Fruit fly (Drosophila melanogaster) whole organism, embryonic: ENCODE results near the gene Arc42.

ENCODE experiments used
- Adf1 ChIP-seq: fragments of 200-800 bp; sonication (Bioruptor generic); IDR thresholded peaks from 2 replicates; pipeline ENCODE4 v1.3.6; 2022; ENCODE audit warnings: missing biosample characterization, missing genetic modification characterization
- Atf6 ChIP-seq: fragments of 200-800 bp; sonication (Bioruptor generic); IDR thresholded peaks from 2 replicates; pipeline ENCODE4 v1.3.6; 2022; ENCODE audit warnings: missing biosample characterization, missing genetic modification characterization
- C15 ChIP-seq: fragments of 200-800 bp; sonication (Bioruptor generic); IDR thresholded peaks from 3 replicates; pipeline ENCODE4 v1.3.6; 2022; ENCODE audit warnings: missing biosample characterization, missing genetic modification characterization
- CG10462 ChIP-seq: fragments of 200-800 bp; sonication (Bioruptor generic); optimal IDR thresholded peaks from 2 replicates; lab custom pipeline; 2016; ENCODE audit warnings: missing biosample characterization, missing genetic modification characterization
- CG10959 ChIP-seq: fragments of 200-800 bp; sonication (Bioruptor generic); IDR thresholded peaks from 2 replicates; pipeline ENCODE4 v1.3.6; 2022; ENCODE audit warnings: missing biosample characterization, missing genetic modification characterization
- CG11456 ChIP-seq: fragments of 200-800 bp; sonication (Bioruptor generic); IDR thresholded peaks from 3 replicates; pipeline ENCODE4 v1.3.6; 2022; ENCODE audit warnings: missing biosample characterization, missing genetic modification characterization
- CG1603 ChIP-seq: fragments of 200-800 bp; sonication (Bioruptor generic); optimal IDR thresholded peaks from 2 replicates; lab custom pipeline; 2019; ENCODE audit warnings: missing biosample characterization, mild to moderate bottlenecking, missing genetic modification characterization, moderate library complexity
- CG17186 ChIP-seq: fragments of 200-800 bp; sonication (Bioruptor generic); optimal IDR thresholded peaks from 3 replicates; lab custom pipeline; 2017; ENCODE audit warnings: missing biosample characterization, missing genetic modification reagents, missing genetic modification characterization
- CG17328 ChIP-seq: fragments of 200-800 bp; sonication (Bioruptor generic); IDR thresholded peaks from 2 replicates; pipeline ENCODE4 v1.3.6; 2022; ENCODE audit warnings: missing biosample characterization, missing genetic modification characterization
- CG18764 ChIP-seq: fragments of 200-800 bp; sonication (Bioruptor generic); optimal IDR thresholded peaks from 3 replicates; lab custom pipeline; 2016; ENCODE audit warnings: missing biosample characterization, missing genetic modification characterization
- CG33213 ChIP-seq: fragments of 200-800 bp; sonication (Bioruptor generic); optimal IDR thresholded peaks from 3 replicates; lab custom pipeline; 2016; ENCODE audit warnings: missing biosample characterization, missing genetic modification characterization
- CG34422 ChIP-seq: fragments of 200-800 bp; sonication (Bioruptor generic); IDR thresholded peaks from 3 replicates; pipeline ENCODE4 v1.3.6; 2022; ENCODE audit warnings: missing biosample characterization, missing genetic modification characterization
- CG3847 ChIP-seq: fragments of 200-800 bp; sonication (Bioruptor generic); IDR thresholded peaks from 2 replicates; pipeline ENCODE4 v1.3.6; 2022; ENCODE audit warnings: missing biosample characterization, missing genetic modification characterization
- CG6765 ChIP-seq: fragments of 200-800 bp; sonication (Bioruptor generic); optimal IDR thresholded peaks from 3 replicates; lab custom pipeline; 2017; ENCODE audit warnings: missing biosample characterization, mild to moderate bottlenecking, missing genetic modification characterization
- CG8388 ChIP-seq: fragments of 200-800 bp; sonication (Bioruptor generic); optimal IDR thresholded peaks from 2 replicates; lab custom pipeline; 2019; ENCODE audit warnings: missing biosample characterization, mild to moderate bottlenecking, missing genetic modification characterization, moderate library complexity
- CG9437 ChIP-seq: fragments of 200-800 bp; sonication (Bioruptor generic); optimal IDR thresholded peaks from 2 replicates; lab custom pipeline; 2018; ENCODE audit warnings: missing biosample characterization, mild to moderate bottlenecking, missing genetic modification characterization
- CHES-1-like ChIP-seq: fragments of 200-800 bp; sonication (Bioruptor generic); optimal IDR thresholded peaks from 2 replicates; lab custom pipeline; 2016; ENCODE audit warnings: missing biosample characterization, missing genetic modification characterization
- Elba2 ChIP-seq: fragments of 200-800 bp; sonication (Bioruptor generic); optimal IDR thresholded peaks from 3 replicates; lab custom pipeline; 2016; ENCODE audit warnings: missing biosample characterization, missing genetic modification characterization
- Hand ChIP-seq: fragments of 200-800 bp; sonication (Bioruptor generic); optimal IDR thresholded peaks from 2 replicates; lab custom pipeline; 2017; ENCODE audit warnings: mild to moderate bottlenecking, missing biosample characterization, missing genetic modification reagents, missing genetic modification characterization
- Lhr ChIP-seq: fragments of 200-800 bp; sonication (Bioruptor generic); optimal IDR thresholded peaks from 3 replicates; lab custom pipeline; 2017; ENCODE audit warnings: mild to moderate bottlenecking, missing biosample characterization, missing genetic modification reagents, missing genetic modification characterization
- MTF-1 ChIP-seq: fragments of 200-800 bp; sonication (Bioruptor generic); optimal IDR thresholded peaks from 2 replicates; lab custom pipeline; 2018; ENCODE audit warnings: missing biosample characterization, mild to moderate bottlenecking, missing genetic modification characterization, borderline replicate concordance
- Max ChIP-seq: fragments of 200-800 bp; sonication (Bioruptor generic); optimal IDR thresholded peaks from 2 replicates; lab custom pipeline; 2016; ENCODE audit warnings: missing biosample characterization, mild to moderate bottlenecking, missing genetic modification characterization
- Meics ChIP-seq: fragments of 200-800 bp; sonication (Bioruptor generic); optimal IDR thresholded peaks from 2 replicates; lab custom pipeline; 2017; ENCODE audit warnings: missing biosample characterization, mild to moderate bottlenecking, missing genetic modification characterization
- Mes4 ChIP-seq: fragments of 200-800 bp; sonication (Bioruptor generic); optimal IDR thresholded peaks from 2 replicates; lab custom pipeline; 2016; ENCODE audit warnings: missing biosample characterization, missing genetic modification characterization
- Poxn ChIP-seq: fragments of 200-800 bp; sonication (Bioruptor generic); IDR thresholded peaks from 2 replicates; pipeline ENCODE4 v1.3.6; 2022; ENCODE audit warnings: missing biosample characterization, missing genetic modification characterization
- Rx ChIP-seq: fragments of 200-800 bp; sonication (Bioruptor generic); IDR thresholded peaks from 2 replicates; pipeline ENCODE4 v1.3.6; 2022; ENCODE audit warnings: missing biosample characterization, missing genetic modification characterization
- Sox100B ChIP-seq: fragments of 200-800 bp; sonication (Bioruptor generic); optimal IDR thresholded peaks from 3 replicates; lab custom pipeline; 2018; ENCODE audit warnings: missing biosample characterization, mild to moderate bottlenecking, missing genetic modification characterization
- Tbp ChIP-seq: fragments of >200 bp; optimal IDR thresholded peaks from 2 replicates; lab custom pipeline; 2018; ENCODE audit warnings: missing biosample characterization, missing genetic modification characterization
- Usf ChIP-seq: fragments of 200-800 bp; sonication (Bioruptor generic); optimal IDR thresholded peaks from 2 replicates; lab custom pipeline; 2017; ENCODE audit warnings: missing genotype, missing biosample characterization, missing genetic modification characterization
- YL-1 ChIP-seq: fragments of 200-800 bp; sonication (Bioruptor generic); optimal IDR thresholded peaks from 3 replicates; lab custom pipeline; 2017; ENCODE audit warnings: missing biosample characterization, mild to moderate bottlenecking, missing genetic modification characterization
- ara ChIP-seq: fragments of 200-800 bp; sonication (Bioruptor generic); IDR thresholded peaks from 2 replicates; pipeline ENCODE4 v1.3.6; 2022; ENCODE audit warnings: missing biosample characterization, missing genetic modification characterization
- ase ChIP-seq: fragments of 200-800 bp; sonication (Bioruptor generic); IDR thresholded peaks from 3 replicates; pipeline ENCODE4 v1.3.6; 2022; ENCODE audit warnings: missing biosample characterization, missing genetic modification characterization
- az2 ChIP-seq: fragments of 200-800 bp; sonication (Bioruptor generic); optimal IDR thresholded peaks from 3 replicates; lab custom pipeline; 2016; ENCODE audit warnings: missing biosample characterization, missing genetic modification characterization
- dimm ChIP-seq: fragments of 200-800 bp; sonication (Bioruptor generic); IDR thresholded peaks from 2 replicates; pipeline ENCODE4 v1.3.6; 2022; ENCODE audit warnings: missing biosample characterization, missing genetic modification characterization
- dmrt99B ChIP-seq: fragments of 200-800 bp; sonication (Bioruptor generic); optimal IDR thresholded peaks from 2 replicates; lab custom pipeline; 2018; ENCODE audit warnings: missing biosample characterization, mild to moderate bottlenecking, missing genetic modification characterization, moderate library complexity
- esg ChIP-seq: fragments of 200-800 bp; sonication (Bioruptor generic); conservative IDR thresholded peaks from 2 replicates; pipeline ENCODE4 v1.3.6; 2022; ENCODE audit warnings: missing biosample characterization, missing genetic modification characterization
- eve ChIP-seq, 2 experiments: fragments of >200 bp; optimal IDR thresholded peaks; 2 replicates each; lab custom pipeline; 2017; ENCODE audit warnings: missing biosample characterization in 2 of 2, missing genetic modification characterization in 2 of 2
- ewg ChIP-seq: fragments of 200-800 bp; sonication (Bioruptor generic); optimal IDR thresholded peaks from 3 replicates; lab custom pipeline; 2017; ENCODE audit warnings: mild to moderate bottlenecking, missing biosample characterization, missing genetic modification reagents, missing genetic modification characterization
- gem ChIP-seq: fragments of 200-800 bp; sonication (Bioruptor generic); optimal IDR thresholded peaks from 2 replicates; lab custom pipeline; 2019; ENCODE audit warnings: missing biosample characterization, mild to moderate bottlenecking, missing genetic modification characterization, moderate library complexity
- gfzf ChIP-seq: fragments of 200-800 bp; sonication (Bioruptor generic); optimal IDR thresholded peaks from 2 replicates; lab custom pipeline; 2016; ENCODE audit warnings: missing biosample characterization, mild to moderate bottlenecking, missing genetic modification characterization, moderate library complexity
- luna ChIP-seq: fragments of 200-800 bp; sonication (Bioruptor generic); optimal IDR thresholded peaks from 2 replicates; lab custom pipeline; 2016; ENCODE audit warnings: missing biosample characterization, missing genetic modification characterization
- mirr ChIP-seq: fragments of 200-800 bp; sonication (Bioruptor generic); optimal IDR thresholded peaks from 3 replicates; lab custom pipeline; 2018; ENCODE audit warnings: missing biosample characterization, mild to moderate bottlenecking, missing genetic modification characterization
- mld ChIP-seq: fragments of 200-800 bp; sonication (Bioruptor generic); IDR thresholded peaks from 3 replicates; pipeline ENCODE4 v1.3.6; 2022; ENCODE audit warnings: missing biosample characterization, missing genetic modification characterization; ENCODE audit not compliant: partially characterized antibody
- scrt ChIP-seq: fragments of 200-800 bp; sonication (Bioruptor generic); optimal IDR thresholded peaks from 2 replicates; lab custom pipeline; 2018; ENCODE audit warnings: missing biosample characterization, mild to moderate bottlenecking, missing genetic modification characterization, moderate library complexity
- slbo ChIP-seq: fragments of 200-800 bp; sonication (Bioruptor generic); IDR thresholded peaks from 2 replicates; pipeline ENCODE4 v1.3.6; 2022; ENCODE audit warnings: missing biosample characterization, missing genetic modification characterization
- sna ChIP-seq: fragments of 200-800 bp; sonication (Bioruptor generic); IDR thresholded peaks from 2 replicates; pipeline ENCODE4 v1.3.6; 2022; ENCODE audit warnings: missing biosample characterization, missing genetic modification characterization; ENCODE audit not compliant: partially characterized antibody
- ttk ChIP-seq: fragments of 200-800 bp; sonication (Bioruptor generic); IDR thresholded peaks from 2 replicates; pipeline ENCODE4 v2.1.2; 2022; ENCODE audit warnings: missing biosample characterization, missing genetic modification characterization
- unc-4 ChIP-seq: fragments of 200-800 bp; sonication (Bioruptor generic); IDR thresholded peaks from 2 replicates; pipeline ENCODE4 v1.3.6; 2022; ENCODE audit warnings: missing biosample characterization, missing genetic modification characterization; ENCODE audit not compliant: partially characterized antibody
- wdn ChIP-seq: fragments of 200-800 bp; sonication (Bioruptor generic); IDR thresholded peaks from 2 replicates; pipeline ENCODE4 v1.3.6; 2022; ENCODE audit warnings: missing biosample characterization, missing genetic modification characterization
- zen ChIP-seq: fragments of 200-800 bp; sonication (Bioruptor generic); optimal IDR thresholded peaks from 3 replicates; lab custom pipeline; 2018; ENCODE audit warnings: missing biosample characterization, mild to moderate bottlenecking, missing genetic modification characterization, moderate library complexity

Arc42 gene

DNA sequence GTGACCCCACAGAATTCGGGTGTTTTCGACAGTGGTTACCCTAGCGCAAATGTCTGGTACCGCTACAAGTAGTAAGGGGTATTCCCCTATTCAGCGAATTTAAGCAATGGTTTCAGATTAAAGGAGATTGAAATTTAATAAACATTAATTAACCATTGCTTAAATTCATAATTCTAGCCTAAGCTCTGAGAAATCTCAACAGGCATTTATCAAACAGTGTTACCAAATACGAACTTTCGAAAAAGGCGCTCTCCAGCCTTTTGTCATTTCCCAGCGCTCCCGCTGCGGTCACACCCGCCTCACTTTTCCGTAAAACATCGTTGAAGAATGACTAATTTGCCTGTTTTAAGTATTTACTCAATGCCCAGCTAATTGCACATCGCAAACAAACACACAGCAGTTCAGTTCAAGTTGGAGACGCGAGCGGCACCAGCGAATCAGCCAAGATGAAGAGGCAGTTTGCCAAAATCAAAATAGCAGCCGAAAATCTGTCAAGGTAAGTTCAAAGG, 27.4 kb downstream of the Arc42 start, which contains the start of the genes Surf6 and RhoGAP92B (continued):
- TF ChIP-seq Atf6 (GFP tag; lab: Robert Waterston, UW) = peak; percentile 63; the same call in 1 of the 2 replicates
- no peak for TF ChIP-seq mirr
- TF ChIP-seq luna (GFP tag; lab: Kevin White, UChicago) = peak; percentile 32
- TF ChIP-seq wdn (GFP tag; lab: Robert Waterston, UW) = no peak
- 0 out of 2 replicates have a peak, but pooled peaks have one; percentile 28 for TF ChIP-seq sna (GFP tag; lab: Robert Waterston, UW)
- TF ChIP-seq slbo (GFP tag; lab: Robert Waterston, UW) = peak; percentile 38
- peak; percentile 95 for TF ChIP-seq Max (GFP tag; lab: Kevin White, UChicago)
- no peak for TF ChIP-seq C15 (GFP tag; lab: Robert Waterston, UW)
- peak; percentile 51 for TF ChIP-seq dmrt99B (tag; lab: Kevin White, UChicago)
- no peak for TF ChIP-seq ase (GFP tag; lab: Robert Waterston, UW)
- peak; percentile 56 for TF ChIP-seq scrt (GFP tag; lab: Kevin White, UChicago)
- TF ChIP-seq az2 = peak; percentile 55
- peak; percentile 45; the same call in 1 of the 2 replicates for TF ChIP-seq ara (GFP tag; lab: Robert Waterston, UW)
- no peak; the same call in 1 of the 2 replicates for TF ChIP-seq esg (GFP tag; lab: Robert Waterston, UW)
- TF ChIP-seq MTF-1 (GFP tag; lab: Kevin White, UChicago) = peak; percentile 38
- TF ChIP-seq Usf (GFP tag; lab: Kevin White, UChicago) = no peak
- no peak for TF ChIP-seq CG34422 (GFP tag; lab: Robert Waterston, UW)
- no peak for TF ChIP-seq dimm (GFP tag; lab: Robert Waterston, UW)
- no peak for TF ChIP-seq CG8388 (GFP tag; lab: Kevin White, UChicago)
- TF ChIP-seq eve (GFP tag; optimal IDR thresholded peaks at IDR 0.05; lab: Kevin White, UChicago) = no peak
- peak; percentile 67 for TF ChIP-seq Sox100B (GFP tag; lab: Kevin White, UChicago)
- peak; percentile 50 for TF ChIP-seq CG18764 (GFP tag; lab: Kevin White, UChicago)
- no peak for TF ChIP-seq CG11456 (GFP tag; lab: Robert Waterston, UW)
- TF ChIP-seq CG6765 (GFP tag; lab: Kevin White, UChicago) = peak; percentile 75
- peak; percentile 86 for TF ChIP-seq CG3847 (GFP tag; lab: Robert Waterston, UW)
- TF ChIP-seq Meics (GFP tag; lab: Kevin White, UChicago) = peak; percentile 69
- TF ChIP-seq gem (tag; lab: Kevin White, UChicago) = peak; percentile 61
- TF ChIP-seq Adf1 (GFP tag; lab: Robert Waterston, UW) = peak; percentile 52
- peak; percentile 84 for TF ChIP-seq Lhr (GFP tag; lab: Kevin White, UChicago)
- peak; percentile 30; the same call in 1 of the 2 replicates for TF ChIP-seq CG17328
- TF ChIP-seq ttk = peak; percentile 19; the same call in 1 of the 2 replicates
- TF ChIP-seq CHES-1-like = peak; percentile 63
- TF ChIP-seq mld (GFP tag; lab: Robert Waterston, UW) = no peak
- TF ChIP-seq Rx (GFP tag; lab: Robert Waterston, UW) = no peak
- TF ChIP-seq Mes4 = peak; percentile 68
- TF ChIP-seq YL-1 (GFP tag; lab: Kevin White, UChicago) = peak; percentile 92
- peak; percentile 43 for TF ChIP-seq Elba2 (GFP tag; lab: Kevin White, UChicago)
- TF ChIP-seq gfzf (GFP tag; lab: Kevin White, UChicago) = peak; percentile 96
- peak; percentile 91 for TF ChIP-seq CG17186
- TF ChIP-seq CG1603 = peak; percentile 85
- TF ChIP-seq ewg (GFP tag; lab: Kevin White, UChicago) = peak; percentile 40
- TF ChIP-seq Poxn (GFP tag; lab: Robert Waterston, UW) = no peak
- peak; percentile 31 for TF ChIP-seq CG9437
- TF ChIP-seq CG10959 (GFP tag; lab: Robert Waterston, UW) = no peak
- peak; percentile 53 for TF ChIP-seq CG10462 (GFP tag; lab: Kevin White, UChicago)
- peak; percentile 10 for TF ChIP-seq Tbp (GFP tag; lab: Kevin White, UChicago)
- peak; percentile 76 for TF ChIP-seq CG33213
- TF ChIP-seq unc-4 = peak; percentile 45; the same call in 1 of the 2 replicates
- TF ChIP-seq Hand (GFP tag; lab: Kevin White, UChicago) = no peak
- peak; percentile 53 for TF ChIP-seq zen (tag; lab: Kevin White, UChicago)
